Worm (Caenorhabditis elegans): ENCODE measurements around the gene F17H10.4.

The F17H10.4 gene

ce11 chrX:13106177-13106761 is 20.1 kb downstream of the F17H10.4 start:
- TF ChIP-seq ceh-20 (GFP tag; IDR thresholded peaks at IDR 0.05) (0 out of 2 replicates have a peak, but pooled peaks have one; percentile 45), unc-62 (GFP tag; optimal IDR thresholded peaks at IDR 0.05 in 1 of 2) (peak in 1 of 2 experiments; percentile 57), unc-62 (tag; optimal IDR thresholded peaks at IDR 0.05) (no peak), mdl-1 (tag; optimal IDR thresholded peaks at IDR 0.05) (peak in 1 of 2 experiments; percentile 42), pqm-1 (tag; optimal IDR thresholded peaks at IDR 0.05) (peak; percentile 68), nhr-42 (GFP tag; IDR thresholded peaks at IDR 0.05) (no peak), nhr-6 (tag; optimal IDR thresholded peaks at IDR 0.05) (no peak), R02D3.7 (tag; optimal IDR thresholded peaks at IDR 0.05) (no peak), nhr-28 (tag; optimal IDR thresholded peaks at IDR 0.05) (peak; percentile 59), ceh-82 (tag; optimal IDR thresholded peaks at IDR 0.05) (no peak), attf-4 (tag; optimal IDR thresholded peaks at IDR 0.05) (no peak), hlh-11 (tag; optimal IDR thresholded peaks at IDR 0.05) (peak; percentile 70), php-3 (GFP tag; IDR thresholded peaks at IDR 0.05) (peak; percentile 25; the same call in 1 of the 2 replicates), dmd-8 (GFP tag; IDR thresholded peaks at IDR 0.05) (no peak), lin-15B (tag; optimal IDR thresholded peaks at IDR 0.05) (no peak), fos-1 (tag; optimal IDR thresholded peaks at IDR 0.05) (no peak), ZK337.2 (GFP tag; IDR thresholded peaks at IDR 0.05) (no peak), zfp-2 (tag; optimal IDR thresholded peaks at IDR 0.05) (no peak), duxl-1 (tag; optimal IDR thresholded peaks at IDR 0.05; ENCODE audit: poor library complexity) (no peak), zip-11 (GFP tag; IDR thresholded peaks at IDR 0.05) (no peak), lin-29 (GFP tag; IDR thresholded peaks at IDR 0.05) (no peak), F49E8.2 (tag; optimal IDR thresholded peaks at IDR 0.05; ENCODE audit: borderline replicate concordance) (no peak), daf-12 (tag; optimal IDR thresholded peaks at IDR 0.05) (no peak), nhr-48 (tag; optimal IDR thresholded peaks at IDR 0.05) (peak; percentile 11), set-16 (GFP tag; IDR thresholded peaks at IDR 0.05) (no peak), mxl-2 (GFP tag; conservative IDR thresholded peaks at IDR 0.05) (no peak), hmg-1.1 (GFP tag; IDR thresholded peaks at IDR 0.05) (no peak), skn-1 (tag; optimal IDR thresholded peaks at IDR 0.05) (no peak), lin-38 (GFP tag; IDR thresholded peaks at IDR 0.05) (no peak), ZK546.5 (tag; optimal IDR thresholded peaks at IDR 0.05) (no peak), aha-1 (tag) (peak; percentile 75), mdt-29 (GFP tag; IDR thresholded peaks at IDR 0.05) (0 out of 2 replicates have a peak, but pooled peaks have one; percentile 43), gei-8 (GFP tag; optimal IDR thresholded peaks at IDR 0.05) (no peak), snpc-1.2 (GFP tag; IDR thresholded peaks at IDR 0.05) (no peak), ceh-62 (tag; optimal IDR thresholded peaks at IDR 0.05) (no peak), snpc-4 (tag; optimal IDR thresholded peaks at IDR 0.05) (no peak), madf-5 (GFP tag; IDR thresholded peaks at IDR 0.05) (no peak), zip-2 (tag; optimal IDR thresholded peaks at IDR 0.05) (no peak), fkh-10 (GFP tag; optimal IDR thresholded peaks at IDR 0.05) (no peak), tag-97 (GFP tag; IDR thresholded peaks at IDR 0.05) (no peak), mxl-3 (GFP tag; optimal IDR thresholded peaks at IDR 0.05) (no peak), madf-9 (GFP tag; conservative IDR thresholded peaks at IDR 0.05) (no peak), daf-8 (GFP tag; IDR thresholded peaks at IDR 0.05) (no peak), dmd-9 (GFP tag; IDR thresholded peaks at IDR 0.05) (no peak), hlh-30 (tag; optimal IDR thresholded peaks at IDR 0.05; ENCODE audit: insufficient read depth) (peak; percentile 72), lin-13 (GFP tag; optimal IDR thresholded peaks at IDR 0.05) (no peak), vab-7 (GFP tag; IDR thresholded peaks at IDR 0.05) (no peak), unc-130 (GFP tag; optimal IDR thresholded peaks at IDR 0.05) (no peak), nhr-102 (tag; optimal IDR thresholded peaks at IDR 0.05) (peak; percentile 3), dmd-6 (GFP tag; IDR thresholded peaks at IDR 0.05) (peak; percentile 34), Y48G9A.11 (GFP tag; IDR thresholded peaks at IDR 0.05) (no peak), egl-43 (GFP tag; IDR thresholded peaks at IDR 0.05) (no peak)

Data from whole organism, L4 larva.